Fruit fly (Drosophila melanogaster): ENCODE results near the gene CG32720.

Gene CG32720

dm6 chrX:7550704-7551103 is 13.9 kb upstream of the CG32720 start:
- TF ChIP-seq CG17801 (GFP tag; optimal IDR thresholded peaks at IDR 0.05; ENCODE audit: partially characterized antibody), result no peak

- no peak for TF ChIP-seq CG17801 (GFP tag; optimal IDR thresholded peaks at IDR 0.05; ENCODE audit: partially characterized antibody)
Observed at dm6 chrX:7547892-7548291, 11.1 kb upstream of the CG32720 start, which contains the start of gene CG32719. Gene CG32719 (minus strand): TSS chrX:7547992.

dm6 chrX:7546362-7546761 is 9.6 kb upstream of the CG32720 start:
- TF ChIP-seq CG17801 (GFP tag; optimal IDR thresholded peaks at IDR 0.05; ENCODE audit: partially characterized antibody), result no peak

- no peak for TF ChIP-seq CG17801 (GFP tag; optimal IDR thresholded peaks at IDR 0.05; ENCODE audit: partially characterized antibody)
Observed at dm6 chrX:7543891-7544290, 7.1 kb upstream of the CG32720 start.

dm6 chrX:7542540-7542939 is 5.8 kb upstream of the CG32720 start:
- no peak for TF ChIP-seq CG17801 (GFP tag; optimal IDR thresholded peaks at IDR 0.05; ENCODE audit: partially characterized antibody)

dm6 chrX:7541455-7541797 is 4.7 kb upstream of the CG32720 start:
- no peak for TF ChIP-seq CG17801 (GFP tag; optimal IDR thresholded peaks at IDR 0.05; ENCODE audit: partially characterized antibody)

- TF ChIP-seq CG17801 (GFP tag; optimal IDR thresholded peaks at IDR 0.05; ENCODE audit: partially characterized antibody), result no peak
Observed at dm6 chrX:7540749-7541454, 4.1 kb upstream of the CG32720 start.

- no peak for TF ChIP-seq CG17801 (GFP tag; optimal IDR thresholded peaks at IDR 0.05; ENCODE audit: partially characterized antibody)
Observed at dm6 chrX:7539126-7539525, 2.4 kb upstream of the CG32720 start.

- no peak for TF ChIP-seq CG17801 (GFP tag; optimal IDR thresholded peaks at IDR 0.05; ENCODE audit: partially characterized antibody)
Observed at dm6 chrX:7537829-7538228, 1.1 kb upstream of the CG32720 start.

- TF ChIP-seq CG17801 (GFP tag; optimal IDR thresholded peaks at IDR 0.05; ENCODE audit: partially characterized antibody), result no peak
Observed at dm6 chrX:7534864-7535263, 1.9 kb downstream of the CG32720 start.

dm6 chrX:7530204-7530603 is 6.6 kb downstream of the CG32720 start:
- no peak for TF ChIP-seq CG17801 (GFP tag; optimal IDR thresholded peaks at IDR 0.05; ENCODE audit: partially characterized antibody)

- no peak for TF ChIP-seq CG17801 (GFP tag; optimal IDR thresholded peaks at IDR 0.05; ENCODE audit: partially characterized antibody)
Observed at dm6 chrX:7528004-7528403, 8.8 kb downstream of the CG32720 start, which contains the start of gene CG43138. Gene CG43138 (plus strand): TSS chrX:7528304.

dm6 chrX:7526914-7527313 is 9.8 kb downstream of the CG32720 start:
- TF ChIP-seq CG17801 (GFP tag; optimal IDR thresholded peaks at IDR 0.05; ENCODE audit: partially characterized antibody), result no peak

- TF ChIP-seq CG17801 (GFP tag; optimal IDR thresholded peaks at IDR 0.05; ENCODE audit: partially characterized antibody), result no peak
Observed at dm6 chrX:7526099-7526718, 10.6 kb downstream of the CG32720 start.

dm6 chrX:7523845-7524244 is 12.9 kb downstream of the CG32720 start:
- no peak for TF ChIP-seq CG17801 (GFP tag; optimal IDR thresholded peaks at IDR 0.05; ENCODE audit: partially characterized antibody)

dm6 chrX:7521566-7522332 is 15.0 kb downstream of the CG32720 start:
- no peak for TF ChIP-seq CG17801 (GFP tag; optimal IDR thresholded peaks at IDR 0.05; ENCODE audit: partially characterized antibody)
